Fruit fly (Drosophila melanogaster): ENCODE data around the gene RpS6.

Gene RpS6

DNA sequence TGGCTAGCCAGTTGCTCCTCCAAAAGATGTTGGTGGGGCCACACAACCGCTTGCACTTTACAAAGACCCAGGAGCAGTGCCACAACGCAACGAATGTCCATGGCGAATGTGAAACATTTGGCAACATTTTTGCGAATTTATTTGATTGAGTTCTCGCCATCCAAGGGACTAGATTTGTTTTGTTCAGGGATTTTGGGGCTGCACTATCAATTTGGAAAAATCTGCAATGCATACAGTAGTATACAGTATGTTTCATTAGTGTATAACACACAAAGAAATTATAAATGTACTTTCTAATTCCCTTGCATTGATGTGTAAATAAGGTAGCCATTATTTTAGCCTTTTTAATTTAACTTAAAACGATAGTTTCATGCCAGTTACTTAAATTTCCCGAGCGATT, 22.4 kb downstream of the RpS6 start, which contains the start of gene Ir7d:
TSS of gene Ir7d (minus strand) at position 101 of the 400 bp plus-strand sequence.
- no peak for TF ChIP-seq CG3726 (GFP tag; IDR thresholded peaks at IDR 0.05)
- TF ChIP-seq ab (GFP tag; optimal IDR thresholded peaks at IDR 0.05) = no peak
- no peak for TF ChIP-seq mld (GFP tag; IDR thresholded peaks at IDR 0.05; ENCODE audit: partially characterized antibody)
- no peak for TF ChIP-seq ken (GFP tag; IDR thresholded peaks at IDR 0.05)
- TF ChIP-seq Dek (tag; optimal IDR thresholded peaks at IDR 0.05) = no peak
- no peak for TF ChIP-seq tx (GFP tag; optimal IDR thresholded peaks at IDR 0.05)
- no peak for TF ChIP-seq nom (GFP tag; optimal IDR thresholded peaks at IDR 0.05)
- no peak for TF ChIP-seq Ets65A (GFP tag)
- TF ChIP-seq CG2199 (GFP tag; IDR thresholded peaks at IDR 0.05) = no peak
- TF ChIP-seq CG12071 (GFP tag; optimal IDR thresholded peaks at IDR 0.05) = no peak
- no peak for TF ChIP-seq CG18262 (tag; optimal IDR thresholded peaks at IDR 0.05)
- TF ChIP-seq bcd (GFP tag; optimal IDR thresholded peaks at IDR 0.05) = no peak
- TF ChIP-seq CG7963 (GFP tag; IDR thresholded peaks at IDR 0.05; ENCODE audit: partially characterized antibody) = no peak

DNA sequence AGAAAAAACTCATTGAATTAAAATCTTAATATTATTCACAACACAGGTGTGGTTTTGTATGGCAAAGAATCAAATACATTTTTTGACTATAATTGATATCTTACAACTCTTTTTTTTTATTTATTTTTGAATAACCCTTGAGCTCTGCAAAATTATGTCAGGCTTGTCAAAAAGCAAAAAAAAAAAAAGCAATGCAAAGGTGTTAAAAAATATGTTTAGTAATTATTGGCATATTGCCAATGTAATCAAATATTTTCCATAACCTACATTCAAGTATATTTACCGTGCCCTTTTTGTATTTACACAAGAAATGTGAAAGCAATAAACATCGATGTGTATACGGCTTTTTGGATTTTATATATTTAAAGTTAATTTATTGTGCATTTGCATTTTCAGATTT, 27.0 kb downstream of the RpS6 start, which contains the start of gene Ir7c:
TSS of gene Ir7c (plus strand) at position 301 of the 400 bp plus-strand sequence.
- no peak for TF ChIP-seq CG10274 (GFP tag; optimal IDR thresholded peaks at IDR 0.05)
- TF ChIP-seq CG17829 (tag; optimal IDR thresholded peaks at IDR 0.05) = no peak
- TF ChIP-seq seq (GFP tag; IDR thresholded peaks at IDR 0.05) = no peak
- no peak for TF ChIP-seq CG32772 (GFP tag; IDR thresholded peaks at IDR 0.05)
- TF ChIP-seq chinmo (GFP tag; IDR thresholded peaks at IDR 0.05; ENCODE audit: partially characterized antibody) = no peak
- TF ChIP-seq pan (optimal IDR thresholded peaks at IDR 0.05) = no peak
- TF ChIP-seq pan (GFP tag; optimal IDR thresholded peaks at IDR 0.05 in 1 of 2, IDR thresholded peaks at IDR 0.05 in 1 of 2) = no peak
- no peak for TF ChIP-seq kah (GFP tag; optimal IDR thresholded peaks at IDR 0.05)
- TF ChIP-seq bowl (GFP tag; IDR thresholded peaks at IDR 0.05) = no peak
- TF ChIP-seq HmgD (GFP tag; optimal IDR thresholded peaks at IDR 0.05) = no peak
- TF ChIP-seq CG9437 (GFP tag; optimal IDR thresholded peaks at IDR 0.05) = no peak
- no peak for TF ChIP-seq zf30C (GFP tag; optimal IDR thresholded peaks at IDR 0.05)
- TF ChIP-seq Trl (optimal IDR thresholded peaks at IDR 0.05) = no peak
- TF ChIP-seq Trl (GFP tag; optimal IDR thresholded peaks at IDR 0.05) = no peak
- no peak for TF ChIP-seq hbn (GFP tag; IDR thresholded peaks at IDR 0.05; ENCODE audit: partially characterized antibody)
- no peak for TF ChIP-seq CG18262 (tag; optimal IDR thresholded peaks at IDR 0.05)
- no peak for TF ChIP-seq wek (GFP tag; optimal IDR thresholded peaks at IDR 0.05)
- TF ChIP-seq Hr39 (optimal IDR thresholded peaks at IDR 0.05) = no peak
- TF ChIP-seq sob (GFP tag; IDR thresholded peaks at IDR 0.05) = no peak
- no peak for TF ChIP-seq p53 (GFP tag; optimal IDR thresholded peaks at IDR 0.05)

DNA sequence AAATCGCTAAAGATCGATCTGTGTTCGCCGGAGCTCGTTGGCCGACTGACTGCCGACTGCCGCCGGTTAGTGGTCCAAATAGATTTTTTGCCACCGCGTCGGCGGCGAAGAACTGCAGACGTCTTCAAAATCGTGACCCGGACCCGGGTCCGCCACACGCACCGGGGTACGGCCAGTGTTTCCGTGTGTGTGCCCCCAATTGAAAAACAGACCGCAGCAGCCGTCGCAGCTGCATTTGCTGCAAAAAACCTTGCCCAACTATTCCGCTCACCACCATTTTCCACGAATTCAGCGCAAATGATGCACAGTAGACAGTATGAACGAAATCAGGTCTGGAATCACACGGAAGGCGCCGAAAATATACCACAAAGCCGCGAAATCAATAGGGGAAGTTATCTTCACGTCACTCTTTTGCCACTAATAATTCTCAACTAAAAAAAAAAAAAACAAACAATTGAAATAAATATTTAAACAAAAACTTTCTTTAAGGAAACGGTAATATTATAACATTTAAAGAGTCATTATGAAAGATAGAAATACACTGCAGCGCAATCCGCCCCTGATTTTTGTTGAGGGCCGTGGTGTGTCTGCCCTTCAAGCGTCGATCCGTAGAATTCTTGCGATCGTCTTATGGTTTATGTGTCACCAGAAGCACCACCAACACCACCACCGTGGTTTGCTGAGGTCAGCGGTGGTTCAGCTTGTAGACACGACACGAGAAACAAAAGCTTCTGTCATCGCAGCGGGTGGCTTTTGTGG, 27.8 kb downstream of the RpS6 start, which contains the start of gene dec:
TSS of gene dec (minus strand) at position 51 of the 759 bp plus-strand sequence.
- no peak for TF ChIP-seq pho (GFP tag; optimal IDR thresholded peaks at IDR 0.05)
- TF ChIP-seq mld (GFP tag; IDR thresholded peaks at IDR 0.05; ENCODE audit: partially characterized antibody) = no peak
- TF ChIP-seq lov (optimal IDR thresholded peaks at IDR 0.05) = no peak
- no peak for TF ChIP-seq lov (GFP tag; IDR thresholded peaks at IDR 0.05)
- TF ChIP-seq Dip3 (GFP tag; optimal IDR thresholded peaks at IDR 0.05) = no peak
- TF ChIP-seq so (GFP tag; IDR thresholded peaks at IDR 0.05) = no peak
- no peak for TF ChIP-seq en (GFP tag; optimal IDR thresholded peaks at IDR 0.05)
- TF ChIP-seq maf-S (GFP tag; optimal IDR thresholded peaks at IDR 0.05) = no peak

Measured in whole organism, embryonic.